Fruit fly (Drosophila melanogaster): ENCODE results near the gene upd3.

upd3 gene

DNA sequence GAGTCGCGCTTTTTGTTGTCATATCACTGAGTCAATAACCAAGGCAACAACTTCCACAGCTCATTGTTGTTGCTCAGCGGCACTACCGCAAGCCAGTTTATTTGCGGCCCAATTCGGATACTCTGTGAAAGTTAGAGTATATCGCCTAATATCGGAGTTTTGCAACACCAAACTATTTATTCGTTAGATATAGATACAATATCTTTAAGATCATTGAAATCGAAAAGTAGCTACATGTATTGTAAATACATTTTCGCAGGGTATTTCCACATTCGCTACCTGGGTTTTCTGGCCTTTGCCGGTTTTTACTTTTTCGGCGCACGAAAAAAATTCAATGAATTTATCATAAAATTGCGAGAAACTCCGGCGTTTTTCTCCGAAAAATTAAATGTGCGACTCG, 17.0 kb downstream of the upd3 start (continued):
- TF ChIP-seq nerfin-2 (GFP tag; IDR thresholded peaks at IDR 0.05; ENCODE audit: partially characterized antibody) = no peak
- no peak for TF ChIP-seq Bgb (GFP tag; IDR thresholded peaks at IDR 0.05; ENCODE audit: partially characterized antibody)
- peak; percentile 44 for TF ChIP-seq scrt (GFP tag; optimal IDR thresholded peaks at IDR 0.05)
- TF ChIP-seq D19B (GFP tag; optimal IDR thresholded peaks at IDR 0.05) = peak; percentile 69
- TF ChIP-seq Optix (GFP tag; IDR thresholded peaks at IDR 0.05) = peak; percentile 77
- peak; percentile 25 for TF ChIP-seq cato (GFP tag; optimal IDR thresholded peaks at IDR 0.05; ENCODE audit: borderline replicate concordance)
- TF ChIP-seq CG13123 (GFP tag; optimal IDR thresholded peaks at IDR 0.05) = no peak
- TF ChIP-seq CG7556 (GFP tag; optimal IDR thresholded peaks at IDR 0.05) = peak; percentile 63
- peak; percentile 66 for TF ChIP-seq ap (GFP tag; IDR thresholded peaks at IDR 0.05)
- peak; percentile 14 for TF ChIP-seq tio (GFP tag; optimal IDR thresholded peaks at IDR 0.05)
- peak; percentile 73 for TF ChIP-seq so (GFP tag; IDR thresholded peaks at IDR 0.05)
- TF ChIP-seq Stat92E (GFP tag; optimal IDR thresholded peaks at IDR 0.05) = no peak
- TF ChIP-seq Bteb2 (GFP tag; optimal IDR thresholded peaks at IDR 0.05) = peak; percentile 36
- TF ChIP-seq jing (GFP tag; optimal IDR thresholded peaks at IDR 0.05) = peak; percentile 54
- TF ChIP-seq Max (GFP tag; optimal IDR thresholded peaks at IDR 0.05) = no peak
- TF ChIP-seq trh (GFP tag; optimal IDR thresholded peaks at IDR 0.05) = peak; percentile 18
- peak; percentile 83 for TF ChIP-seq CG15269 (tag; optimal IDR thresholded peaks at IDR 0.05)
- TF ChIP-seq CG11093 (GFP tag; IDR thresholded peaks at IDR 0.05) = peak; percentile 68; the same call in 2 of the 3 replicates
- peak; percentile 31 to 65 for TF ChIP-seq chif (GFP tag; optimal IDR thresholded peaks at IDR 0.05)
- peak; percentile 45 for TF ChIP-seq schlank (tag; optimal IDR thresholded peaks at IDR 0.05)
- TF ChIP-seq Ada2b (GFP tag; IDR thresholded peaks at IDR 0.05) = peak; percentile 82
- peak; percentile 27 for TF ChIP-seq CG1602 (GFP tag; optimal IDR thresholded peaks at IDR 0.05)
- no peak for TF ChIP-seq Sin3A (optimal IDR thresholded peaks at IDR 0.05)
- peak; percentile 50 for TF ChIP-seq Ssrp (tag; optimal IDR thresholded peaks at IDR 0.05)
- no peak for TF ChIP-seq tup (GFP tag; optimal IDR thresholded peaks at IDR 0.05)
- TF ChIP-seq CG2199 (GFP tag; IDR thresholded peaks at IDR 0.05) = no peak
- peak in 1 of 2 experiments; percentile 56 for TF ChIP-seq bsh (GFP tag; optimal IDR thresholded peaks at IDR 0.05)
- no peak for TF ChIP-seq CG7745 (tag; optimal IDR thresholded peaks at IDR 0.05)
- TF ChIP-seq da (GFP tag; optimal IDR thresholded peaks at IDR 0.05) = no peak
- TF ChIP-seq CG13775 (GFP tag; optimal IDR thresholded peaks at IDR 0.05) = peak; percentile 34
- TF ChIP-seq CG3281 (GFP tag; optimal IDR thresholded peaks at IDR 0.05) = peak; percentile 70
- no peak for TF ChIP-seq CG31388 (GFP tag; optimal IDR thresholded peaks at IDR 0.05)
- TF ChIP-seq CG13894 (tag; optimal IDR thresholded peaks at IDR 0.05) = peak; percentile 28
- peak; percentile 66 for TF ChIP-seq CG30403 (GFP tag; optimal IDR thresholded peaks at IDR 0.05)
- no peak for TF ChIP-seq Dfd (GFP tag; optimal IDR thresholded peaks at IDR 0.05)
- 0 out of 3 replicates have a peak, but pooled peaks have one; percentile 35 for TF ChIP-seq CG11560 (tag; IDR thresholded peaks at IDR 0.05)
- no peak for TF ChIP-seq CG7963 (GFP tag; IDR thresholded peaks at IDR 0.05; ENCODE audit: partially characterized antibody)
- TF ChIP-seq CG6689 (GFP tag; IDR thresholded peaks at IDR 0.05) = peak; percentile 74
- TF ChIP-seq CG43689 (GFP tag; IDR thresholded peaks at IDR 0.05) = peak; percentile 71
- peak; percentile 67 for TF ChIP-seq bcd (GFP tag; optimal IDR thresholded peaks at IDR 0.05)
- TF ChIP-seq CG34376 (GFP tag; optimal IDR thresholded peaks at IDR 0.05) = peak; percentile 23
- no peak for TF ChIP-seq Hand (GFP tag; optimal IDR thresholded peaks at IDR 0.05)
- TF ChIP-seq sd (tag; optimal IDR thresholded peaks at IDR 0.05) = peak; percentile 67
- TF ChIP-seq CG12769 (tag; optimal IDR thresholded peaks at IDR 0.05) = peak; percentile 87
- TF ChIP-seq Dip3 (GFP tag; optimal IDR thresholded peaks at IDR 0.05) = peak; percentile 44
- no peak for TF ChIP-seq Elba2 (GFP tag; optimal IDR thresholded peaks at IDR 0.05)
- TF ChIP-seq CG12236 (GFP tag; optimal IDR thresholded peaks at IDR 0.05) = no peak
- TF ChIP-seq CG16779 (GFP tag; IDR thresholded peaks at IDR 0.05) = 0 out of 2 replicates have a peak, but pooled peaks have one; percentile 21
- peak; percentile 81 for TF ChIP-seq CG11247 (GFP tag; IDR thresholded peaks at IDR 0.05)
- no peak for TF ChIP-seq B-H2 (GFP tag; optimal IDR thresholded peaks at IDR 0.05)
- TF ChIP-seq CG7987 (GFP tag; optimal IDR thresholded peaks at IDR 0.05) = peak; percentile 20
